Worm (Caenorhabditis elegans): ENCODE measurements around the gene lin-46.

lin-46 gene

DNA sequence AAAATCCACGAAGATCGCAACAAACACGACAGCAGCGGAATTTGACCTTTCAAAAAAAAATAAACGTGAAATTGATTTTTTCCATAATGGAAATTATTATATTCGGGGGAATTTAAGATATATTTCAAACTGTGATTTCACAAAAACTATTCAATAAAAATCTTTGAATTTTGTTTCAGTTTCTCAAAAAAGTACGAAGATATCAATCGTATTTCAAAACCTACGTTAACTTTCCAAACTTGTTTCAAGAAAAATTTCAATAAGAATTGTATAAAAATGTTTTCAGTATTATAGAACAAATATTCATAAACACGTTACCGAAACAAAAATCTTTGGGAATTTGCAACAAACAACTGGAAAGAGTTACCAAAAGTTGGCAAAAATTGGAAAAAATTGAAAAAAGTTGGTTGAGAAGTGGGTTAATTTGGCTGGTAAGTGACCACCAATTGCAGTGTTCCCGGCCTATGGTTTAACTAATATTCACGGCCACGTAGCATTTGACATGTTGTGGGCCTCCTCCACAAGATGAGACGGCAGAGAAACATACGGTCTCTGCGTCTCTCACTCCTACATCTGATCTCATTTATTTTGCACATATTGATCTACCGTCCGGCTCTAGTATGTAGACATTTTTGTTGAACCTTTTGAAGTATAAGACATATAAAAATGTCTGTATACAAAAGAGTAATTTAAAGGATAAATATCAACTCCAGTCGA lies 17.7 kb upstream of the lin-46 start, which contains the start of the genes T16G1.9 and T16G1.18 (continued):
- TF ChIP-seq ztf-11 (tag; optimal IDR thresholded peaks at IDR 0.05) (no peak), tbx-2 (tag; optimal IDR thresholded peaks at IDR 0.05) (peak; percentile 14), aly-2 (tag; optimal IDR thresholded peaks at IDR 0.05) (no peak), aha-1 (tag; optimal IDR thresholded peaks at IDR 0.05) (no peak), mef-2 (tag; optimal IDR thresholded peaks at IDR 0.05) (no peak), mab-9 (GFP tag; IDR thresholded peaks at IDR 0.05) (no peak), nhr-237 (tag; optimal IDR thresholded peaks at IDR 0.05) (no peak), lir-3 (tag; optimal IDR thresholded peaks at IDR 0.05; ENCODE audit: poor library complexity) (no peak), pax-3 (tag; optimal IDR thresholded peaks at IDR 0.05) (no peak), elt-2 (tag; optimal IDR thresholded peaks at IDR 0.05) (no peak), nhr-12 (tag; optimal IDR thresholded peaks at IDR 0.05) (no peak), sup-37 (GFP tag; optimal IDR thresholded peaks at IDR 0.05) (no peak), zag-1 (tag; optimal IDR thresholded peaks at IDR 0.05) (no peak), ces-1 (GFP tag; optimal IDR thresholded peaks at IDR 0.05) (no peak), lsy-2 (tag; optimal IDR thresholded peaks at IDR 0.05) (peak; percentile 41 to 67), lin-13 (GFP tag; optimal IDR thresholded peaks at IDR 0.05) (peak; percentile 22), blmp-1 (tag; optimal IDR thresholded peaks at IDR 0.05) (no peak), irx-1 (tag; optimal IDR thresholded peaks at IDR 0.05) (no peak), unc-130 (tag; optimal IDR thresholded peaks at IDR 0.05) (no peak), hlh-4 (tag; optimal IDR thresholded peaks at IDR 0.05) (no peak), snpc-4 (tag; optimal IDR thresholded peaks at IDR 0.05) (no peak), ztf-4 (tag; optimal IDR thresholded peaks at IDR 0.05) (no peak), nhr-77 (tag; optimal IDR thresholded peaks at IDR 0.05) (peak; percentile 30), nhr-28 (tag; optimal IDR thresholded peaks at IDR 0.05) (no peak), fkh-10 (GFP tag; optimal IDR thresholded peaks at IDR 0.05) (no peak), lin-39 (tag; optimal IDR thresholded peaks at IDR 0.05) (no peak), vab-15 (tag; optimal IDR thresholded peaks at IDR 0.05) (no peak), C04F5.9 (tag; optimal IDR thresholded peaks at IDR 0.05) (no peak), sox-4 (tag; optimal IDR thresholded peaks at IDR 0.05) (no peak), isw-1 (GFP tag; IDR thresholded peaks at IDR 0.05) (no peak), unc-62 (GFP tag; optimal IDR thresholded peaks at IDR 0.05) (no peak)

DNA sequence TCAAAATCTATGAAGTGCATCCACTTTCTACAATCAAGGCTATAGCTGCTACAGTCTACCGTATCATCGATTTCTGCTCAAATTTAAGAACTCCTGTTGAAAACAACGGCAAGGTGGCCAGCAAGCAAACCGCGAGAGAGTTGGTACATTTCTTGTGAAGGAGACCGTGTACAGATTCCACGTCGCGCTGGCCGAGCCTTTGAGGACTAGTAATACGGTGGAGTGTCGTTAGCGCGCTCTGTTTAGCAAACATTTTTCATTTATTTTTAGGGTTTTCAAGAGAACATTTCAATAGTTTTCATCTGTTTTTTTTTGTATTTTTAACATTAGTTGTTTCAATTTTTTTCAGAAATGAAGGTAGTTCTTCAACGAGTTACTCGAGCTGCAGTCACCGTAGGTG lies 16.4 kb upstream of the lin-46 start, which contains the start of gene pqn-68:
Gene pqn-68 (plus strand): TSS at position 350 of the 400 bp plus-strand sequence.
- TF ChIP-seq efl-1 (optimal IDR thresholded peaks at IDR 0.05): peak; percentile 30 to 41
- peak in 1 of 2 experiments; percentile 18 for TF ChIP-seq efl-1 (GFP tag; optimal IDR thresholded peaks at IDR 0.05 in 1 of 2)
- TF ChIP-seq lin-35 (GFP tag; optimal IDR thresholded peaks at IDR 0.05): peak; percentile 33 to 48
- no peak for TF ChIP-seq sptf-1 (tag; optimal IDR thresholded peaks at IDR 0.05)
- peak in 1 of 3 experiments; percentile 12 for TF ChIP-seq ceh-82 (tag; optimal IDR thresholded peaks at IDR 0.05)
- TF ChIP-seq ces-1 (GFP tag; optimal IDR thresholded peaks at IDR 0.05): no peak
- peak; percentile 43 for TF ChIP-seq snu-23 (GFP tag; optimal IDR thresholded peaks at IDR 0.05)
- TF ChIP-seq C16A3.4 (tag; optimal IDR thresholded peaks at IDR 0.05): peak; percentile 2
- TF ChIP-seq alr-1 (tag; optimal IDR thresholded peaks at IDR 0.05; ENCODE audit: borderline replicate concordance): no peak
- peak in 2 of 3 experiments; percentile 24 to 66 for TF ChIP-seq dpl-1 (GFP tag; optimal IDR thresholded peaks at IDR 0.05)
- TF ChIP-seq elt-2 (tag; optimal IDR thresholded peaks at IDR 0.05): no peak
- peak; percentile 1 for TF ChIP-seq swsn-7 (tag; optimal IDR thresholded peaks at IDR 0.05)
- peak; percentile 49 for TF ChIP-seq rnt-1 (tag; optimal IDR thresholded peaks at IDR 0.05)
- TF ChIP-seq tlp-1 (tag; optimal IDR thresholded peaks at IDR 0.05): no peak
- TF ChIP-seq nhr-47 (tag; optimal IDR thresholded peaks at IDR 0.05): peak; percentile 15
- TF ChIP-seq nhr-71 (tag; optimal IDR thresholded peaks at IDR 0.05): peak; percentile 30
- no peak for TF ChIP-seq fos-1 (tag; optimal IDR thresholded peaks at IDR 0.05)
- TF ChIP-seq aly-2 (tag; optimal IDR thresholded peaks at IDR 0.05): no peak
- peak; percentile 28 for TF ChIP-seq blmp-1 (tag; optimal IDR thresholded peaks at IDR 0.05)
- TF ChIP-seq xbp-1 (tag; optimal IDR thresholded peaks at IDR 0.05): peak; percentile 33
- no peak for TF ChIP-seq ceh-8 (GFP tag; optimal IDR thresholded peaks at IDR 0.05)
- TF ChIP-seq unc-98 (GFP tag; IDR thresholded peaks at IDR 0.05): no peak
- no peak for TF ChIP-seq aha-1 (tag; optimal IDR thresholded peaks at IDR 0.05)
- TF ChIP-seq Y116A8C.19 (tag; optimal IDR thresholded peaks at IDR 0.05; ENCODE audit: borderline replicate concordance): no peak
- TF ChIP-seq vab-15 (tag; optimal IDR thresholded peaks at IDR 0.05): no peak
- peak; percentile 32 for TF ChIP-seq lin-14 (GFP tag; optimal IDR thresholded peaks at IDR 0.05)
- peak; percentile 26 to 56 for TF ChIP-seq lsy-2 (tag; optimal IDR thresholded peaks at IDR 0.05)
